Fruit fly (Drosophila melanogaster) whole organism, pupa: ENCODE data around the gene Cdc23.
"Not testable (repeated sequence)": the region's sequence is repeated elsewhere in the genome, so short reads cannot be mapped to it uniquely, and the experiment has no call there.

Experiments
- CG10348 ChIP-seq: fragments of 200-800 bp; sonication (Bioruptor generic); IDR thresholded peaks from 2 replicates; pipeline ENCODE4 v1.3.6; 2022; ENCODE audit warnings: missing biosample characterization, missing genetic modification characterization
- CG12605 ChIP-seq: fragments of 200-800 bp; sonication (Bioruptor generic); IDR thresholded peaks from 2 replicates; pipeline ENCODE4 v1.3.6; 2022; ENCODE audit warnings: missing biosample characterization, missing genetic modification characterization
- CG13204 ChIP-seq: fragments of 200-800 bp; sonication (Bioruptor generic); optimal IDR thresholded peaks from 2 replicates; lab custom pipeline; 2018; ENCODE audit warnings: missing biosample characterization, mild to moderate bottlenecking, missing genetic modification characterization, moderate library complexity
- CG14655 ChIP-seq: fragments of 200-800 bp; sonication (Bioruptor generic); optimal IDR thresholded peaks from 3 replicates; lab custom pipeline; 2017; ENCODE audit warnings: mild to moderate bottlenecking, missing biosample characterization, missing genetic modification reagents, missing genetic modification characterization
- CG15710 ChIP-seq: fragments of 200-800 bp; sonication (Bioruptor generic); optimal IDR thresholded peaks from 2 replicates; lab custom pipeline; 2018; ENCODE audit warnings: missing biosample characterization, mild to moderate bottlenecking, missing genetic modification characterization, moderate library complexity
- CG17806 ChIP-seq: fragments of 200-800 bp; sonication (Bioruptor generic); optimal IDR thresholded peaks from 2 replicates; lab custom pipeline; 2018; ENCODE audit warnings: missing biosample characterization, mild to moderate bottlenecking, missing genetic modification characterization, moderate library complexity
- CG32121 ChIP-seq: fragments of 200-800 bp; sonication (Bioruptor generic); IDR thresholded peaks from 2 replicates; pipeline ENCODE4 v1.3.6; 2022; ENCODE audit warnings: missing biosample characterization, missing genetic modification characterization
- CG34367 ChIP-seq: fragments of 200-800 bp; sonication (Bioruptor generic); optimal IDR thresholded peaks from 2 replicates; lab custom pipeline; 2018; ENCODE audit warnings: missing biosample characterization, mild to moderate bottlenecking, missing genetic modification characterization
- CG4496 ChIP-seq: fragments of 200-800 bp; sonication (Bioruptor generic); IDR thresholded peaks from 3 replicates; pipeline ENCODE4 v1.3.6; 2022; ENCODE audit warnings: missing biosample characterization, missing genetic modification characterization
- CG8159 ChIP-seq: fragments of 200-800 bp; sonication (Bioruptor generic); optimal IDR thresholded peaks from 3 replicates; lab custom pipeline; 2018; ENCODE audit warnings: missing biosample characterization, mild to moderate bottlenecking, missing genetic modification characterization, moderate library complexity
- CG8301 ChIP-seq: fragments of 200-800 bp; sonication (Bioruptor generic); optimal IDR thresholded peaks from 2 replicates; lab custom pipeline; 2018; ENCODE audit warnings: missing biosample characterization, mild to moderate bottlenecking, missing genetic modification characterization
- CG9948 ChIP-seq: fragments of 200-800 bp; sonication (Bioruptor generic); optimal IDR thresholded peaks from 2 replicates; lab custom pipeline; 2018; ENCODE audit warnings: missing biosample characterization, mild to moderate bottlenecking, missing genetic modification characterization, moderate library complexity
- D1 ChIP-seq: fragments of 200-800 bp; sonication (Bioruptor generic); optimal IDR thresholded peaks from 2 replicates; lab custom pipeline; 2018; ENCODE audit warnings: missing biosample characterization, mild to moderate bottlenecking, missing genetic modification characterization, moderate library complexity
- EcR ChIP-seq: fragments of 200-800 bp; sonication (Bioruptor generic); optimal IDR thresholded peaks from 3 replicates; lab custom pipeline; 2019; ENCODE audit warnings: missing biosample characterization, missing genetic modification characterization, mild to moderate bottlenecking, moderate library complexity, missing genetic modification reagents
- Ets98B ChIP-seq: fragments of 200-800 bp; sonication (Bioruptor generic); IDR thresholded peaks from 2 replicates; pipeline ENCODE4 v1.3.6; 2022; ENCODE audit warnings: missing biosample characterization, missing genetic modification characterization
- Pif1A ChIP-seq: fragments of 200-800 bp; sonication (Bioruptor generic); optimal IDR thresholded peaks from 3 replicates; lab custom pipeline; 2016; ENCODE audit warnings: missing biosample characterization, missing genetic modification characterization
- Pif1B ChIP-seq: fragments of 200-800 bp; sonication (Bioruptor generic); optimal IDR thresholded peaks from 3 replicates; lab custom pipeline; 2016; ENCODE audit warnings: missing biosample characterization, missing genetic modification characterization
- Snoo ChIP-seq: fragments of 200-800 bp; sonication (Bioruptor generic); optimal IDR thresholded peaks from 3 replicates; lab custom pipeline; 2017; ENCODE audit warnings: missing biosample characterization, mild to moderate bottlenecking, missing genetic modification characterization, inconsistent platforms
- fd96Ca ChIP-seq: fragments of 200-800 bp; sonication (Bioruptor generic); IDR thresholded peaks from 3 replicates; pipeline ENCODE4 v1.3.6; 2022; ENCODE audit warnings: missing biosample characterization, missing genetic modification characterization
- gl ChIP-seq: fragments of 200-800 bp; sonication (Bioruptor generic); optimal IDR thresholded peaks from 2 replicates; lab custom pipeline; 2018; ENCODE audit warnings: missing biosample characterization, mild to moderate bottlenecking, missing genetic modification characterization
- rn ChIP-seq: fragments of 200-800 bp; sonication (Bioruptor generic); IDR thresholded peaks from 2 replicates; pipeline ENCODE4 v1.3.6; 2022; ENCODE audit warnings: missing biosample characterization, missing genetic modification characterization

Gene Cdc23

DNA sequence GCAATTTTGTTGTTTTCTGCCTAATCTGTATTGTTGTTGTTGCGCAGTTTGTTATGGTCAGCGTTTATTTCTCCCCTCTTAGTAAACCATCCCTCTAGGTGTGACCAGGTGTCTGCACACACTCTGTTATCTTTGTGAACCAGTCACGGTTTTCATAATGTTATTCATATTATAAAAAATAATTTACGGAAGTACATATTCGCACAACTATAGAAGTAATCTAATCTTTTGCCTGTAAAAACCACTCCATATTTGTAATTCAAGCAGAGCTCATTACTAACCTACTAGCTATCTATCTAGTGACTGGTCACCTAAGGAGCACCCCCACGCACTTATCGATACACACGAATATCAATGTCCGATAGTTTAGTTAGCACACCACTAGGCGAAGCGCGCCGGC, at the start of gene Cdc23, which contains the start of gene CG18858:
Gene Cdc23 (plus strand): TSS at position 368 of the 400 bp plus-strand sequence.
Gene CG18858 (minus strand): TSS at position 101 of the 400 bp plus-strand sequence.
- not testable (repeated sequence) for TF ChIP-seq CG9948 (tag; lab: Kevin White, UChicago); CG12605; fd96Ca (GFP tag; lab: Robert Waterston, UW)

- TF ChIP-seq Ets98B (GFP tag; lab: Robert Waterston, UW) (no peak), EcR (no peak), CG4496 (GFP tag; lab: Robert Waterston, UW) (no peak), CG17806 (tag; lab: Kevin White, UChicago) (no peak), CG9948 (tag; lab: Kevin White, UChicago) (no peak), fd96Ca (GFP tag; lab: Robert Waterston, UW) (no peak), CG8301 (tag; lab: Kevin White, UChicago) (no peak), CG34367 (tag; lab: Kevin White, UChicago) (no peak), Pif1B (GFP tag; lab: Kevin White, UChicago) (no peak), CG10348 (GFP tag; lab: Robert Waterston, UW) (no peak), rn (GFP tag; lab: Robert Waterston, UW) (no peak)
- TF ChIP-seq, all 21 proteins: peak for 0
Observed at dm6 chr2L:20413826-20414225, 45.3 kb upstream of the Cdc23 start.

- peak; percentile 38 for TF ChIP-seq Snoo (tag; lab: Kevin White, UChicago)
- peak; percentile 68 for TF ChIP-seq CG4496 (GFP tag; lab: Robert Waterston, UW)
- TF ChIP-seq CG15710: peak; percentile 16
- TF ChIP-seq CG10348 (GFP tag; lab: Robert Waterston, UW): no peak
- TF ChIP-seq rn (GFP tag; lab: Robert Waterston, UW): no peak
- 0 out of 2 replicates have a peak, but pooled peaks have one; percentile 16 for TF ChIP-seq Ets98B (GFP tag; lab: Robert Waterston, UW)
- TF ChIP-seq CG17806 (tag; lab: Kevin White, UChicago): no peak
- TF ChIP-seq CG8159: no peak
- peak; percentile 6 for TF ChIP-seq Pif1A (GFP tag; lab: Kevin White, UChicago)
- TF ChIP-seq CG8301 (tag; lab: Kevin White, UChicago): peak; percentile 9
Observed at dm6 chr2L:20414750-20415211, 44.4 kb upstream of the Cdc23 start, which contains the start of gene CG10947. CG10947 (minus strand) TSS chr2L:20414800.

DNA sequence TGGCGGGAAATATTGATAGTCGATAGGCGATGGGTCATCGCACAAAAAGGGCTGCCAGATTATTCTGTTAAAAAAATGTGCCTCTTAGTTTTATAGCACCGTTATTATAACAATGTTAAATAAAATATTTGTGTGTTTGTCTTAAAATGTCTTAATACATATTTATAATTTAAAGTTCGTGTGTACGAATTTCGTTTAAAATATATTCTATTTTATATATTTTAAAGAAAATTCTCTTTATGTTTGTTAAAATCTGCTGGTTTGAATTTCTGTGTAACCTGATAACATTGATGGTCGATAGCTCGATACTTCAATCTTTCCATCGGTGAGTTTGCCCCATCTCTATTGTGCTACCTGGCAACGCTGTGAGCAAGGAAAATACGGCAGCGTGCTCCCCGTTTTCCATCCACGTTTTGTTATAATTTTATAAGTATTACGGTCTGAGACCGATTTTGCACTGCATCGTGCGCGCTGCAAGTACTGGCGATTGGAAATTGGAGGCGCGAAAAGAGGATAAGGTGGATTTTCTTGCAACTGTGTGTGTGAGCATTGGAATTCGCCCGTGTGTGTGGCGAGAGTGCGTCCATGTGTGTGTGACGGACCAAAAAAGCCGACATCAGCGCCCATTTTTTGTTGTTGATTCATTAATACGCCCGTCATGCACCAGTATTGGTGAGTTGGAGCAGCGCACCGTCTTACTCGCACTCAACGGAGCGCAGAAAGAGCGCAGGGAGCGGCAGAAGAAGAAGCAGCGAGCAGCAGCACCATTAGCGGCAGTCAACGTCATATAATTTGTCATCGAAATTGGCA, 42.2 kb upstream of the Cdc23 start, which contains the start of the genes CG10949 and Arpc2:
Gene CG10949 (minus strand): TSS at position 165 of the 810 bp plus-strand sequence.
Gene Arpc2 (plus strand): TSS at position 304 of the 810 bp plus-strand sequence.
- TF ChIP-seq D1 (tag; lab: Kevin White, UChicago) (no peak), CG8159 (peak; percentile 56), CG17806 (tag; lab: Kevin White, UChicago) (peak; percentile 48), gl (tag; lab: Kevin White, UChicago) (no peak), Pif1B (GFP tag; lab: Kevin White, UChicago) (no peak), CG9948 (tag; lab: Kevin White, UChicago) (peak; percentile 51), rn (GFP tag; lab: Robert Waterston, UW) (0 out of 2 replicates have a peak, but pooled peaks have one; percentile 14), CG32121 (GFP tag; lab: Robert Waterston, UW) (peak; percentile 32), CG8301 (tag; lab: Kevin White, UChicago) (peak; percentile 33), Ets98B (GFP tag; lab: Robert Waterston, UW) (peak; percentile 18; the same call in 1 of the 2 replicates), fd96Ca (GFP tag; lab: Robert Waterston, UW) (no peak), CG34367 (tag; lab: Kevin White, UChicago) (no peak), Snoo (tag; lab: Kevin White, UChicago) (peak; percentile 26), CG4496 (GFP tag; lab: Robert Waterston, UW) (peak; percentile 37; the same call in 1 of the 3 replicates), CG14655 (GFP tag; lab: Kevin White, UChicago) (no peak), CG10348 (GFP tag; lab: Robert Waterston, UW) (no peak), CG12605 (0 out of 2 replicates have a peak, but pooled peaks have one; percentile 14), EcR (peak; percentile 39), CG15710 (peak; percentile 56), Pif1A (GFP tag; lab: Kevin White, UChicago) (no peak), CG13204 (GFP tag; lab: Kevin White, UChicago) (peak; percentile 76)
- TF ChIP-seq, all 21 proteins: peak for 13

dm6 chr2L:20417597-20418286, 41.4 kb upstream of the Cdc23 start:
- TF ChIP-seq CG10348 (GFP tag; lab: Robert Waterston, UW) (no peak), CG14655 (GFP tag; lab: Kevin White, UChicago) (no peak), EcR (no peak), CG32121 (GFP tag; lab: Robert Waterston, UW) (no peak; the same call in 1 of the 2 replicates), D1 (tag; lab: Kevin White, UChicago) (peak; percentile 14), gl (tag; lab: Kevin White, UChicago) (no peak), fd96Ca (GFP tag; lab: Robert Waterston, UW) (no peak)
